Fruit fly (Drosophila melanogaster) whole organism, adult: Measurements from ENCODE around the gene CG42714.

ENCODE experiments used
- CG11617 ChIP-seq: fragments of 200-800 bp; sonication (Bioruptor generic); optimal IDR thresholded peaks from 2 replicates; lab custom pipeline; 2017; ENCODE audit warnings: mild to moderate bottlenecking, missing biosample characterization, missing genetic modification reagents, missing genetic modification characterization
- CG12768 ChIP-seq: fragments of 200-800 bp; sonication (Bioruptor generic); optimal IDR thresholded peaks from 2 replicates; lab custom pipeline; 2017; ENCODE audit warnings: missing biosample characterization, missing genetic modification characterization, mild to moderate bottlenecking, moderate library complexity, missing genetic modification reagents
- CG14711 ChIP-seq: fragments of 200-800 bp; sonication (Bioruptor generic); optimal IDR thresholded peaks from 2 replicates; lab custom pipeline; 2018; ENCODE audit warnings: missing biosample characterization, mild to moderate bottlenecking, missing genetic modification characterization, moderate library complexity
- CG1620 ChIP-seq: fragments of 200-800 bp; sonication (Bioruptor generic); optimal IDR thresholded peaks from 2 replicates; lab custom pipeline; 2016; ENCODE audit warnings: missing biosample characterization, missing genetic modification characterization
- CG33017 ChIP-seq: fragments of 200-800 bp; sonication (Bioruptor generic); optimal IDR thresholded peaks from 2 replicates; lab custom pipeline; 2018; ENCODE audit warnings: missing biosample characterization, mild to moderate bottlenecking, missing genetic modification characterization, moderate library complexity
- CG5204 ChIP-seq: fragments of 200-800 bp; sonication (Bioruptor generic); optimal IDR thresholded peaks from 2 replicates; lab custom pipeline; 2016; ENCODE audit warnings: missing biosample characterization, missing genetic modification characterization
- CG7045 ChIP-seq: fragments of 200-800 bp; sonication (Bioruptor generic); optimal IDR thresholded peaks from 2 replicates; lab custom pipeline; 2017; ENCODE audit warnings: missing biosample characterization, mild to moderate bottlenecking, missing genetic modification characterization
- CG7101 ChIP-seq: fragments of 200-800 bp; sonication (Bioruptor generic); optimal IDR thresholded peaks from 2 replicates; lab custom pipeline; 2018; ENCODE audit warnings: missing biosample characterization, mild to moderate bottlenecking, missing genetic modification characterization, moderate library complexity
- Clk ChIP-seq: fragments of 200-800 bp; sonication (Bioruptor generic); optimal IDR thresholded peaks from 2 replicates; lab custom pipeline; 2017; ENCODE audit warnings: missing biosample characterization, missing genetic modification characterization
- Crg-1 ChIP-seq: fragments of 200-800 bp; sonication (Bioruptor generic); optimal IDR thresholded peaks from 2 replicates; lab custom pipeline; 2016; ENCODE audit warnings: missing biosample characterization, missing genetic modification characterization
- Hr96 ChIP-seq: fragments of 200-800 bp; sonication (Bioruptor generic); optimal IDR thresholded peaks from 2 replicates; lab custom pipeline; 2016; ENCODE audit warnings: missing biosample characterization, missing genetic modification characterization
- Mnt ChIP-seq: fragments of 200-800 bp; sonication (Bioruptor generic); optimal IDR thresholded peaks from 2 replicates; lab custom pipeline; 2016; ENCODE audit warnings: missing biosample characterization, mild to moderate bottlenecking, missing genetic modification characterization
- bab1 ChIP-seq: fragments of 200-800 bp; sonication (Bioruptor generic); optimal IDR thresholded peaks from 3 replicates; lab custom pipeline; 2019; ENCODE audit warnings: missing biosample characterization, mild to moderate bottlenecking, missing genetic modification characterization, moderate library complexity
- cic ChIP-seq: fragments of 200-800 bp; sonication (Bioruptor generic); optimal IDR thresholded peaks from 2 replicates; lab custom pipeline; 2017; ENCODE audit warnings: missing biosample characterization, mild to moderate bottlenecking, missing genetic modification characterization, moderate library complexity
- cnc ChIP-seq, 2 experiments: fragments of >200 bp; optimal IDR thresholded peaks; 2 replicates each; lab custom pipeline; 2017
- kay ChIP-seq: fragments of 200-800 bp; sonication (Bioruptor generic); peaks from one replicate; lab custom pipeline; 2016; ENCODE audit warnings: missing biosample characterization, missing genetic modification characterization, borderline replicate concordance
- ovo ChIP-seq: fragments of 200-800 bp; sonication (Bioruptor generic); optimal IDR thresholded peaks from 2 replicates; lab custom pipeline; 2016; ENCODE audit warnings: missing biosample characterization, missing genetic modification characterization
- pad ChIP-seq: fragments of 200-800 bp; sonication (Bioruptor generic); optimal IDR thresholded peaks from 3 replicates; lab custom pipeline; 2017; ENCODE audit warnings: missing biosample characterization, missing genetic modification characterization, mild to moderate bottlenecking, moderate library complexity, missing genetic modification reagents
- tj ChIP-seq: fragments of 200-800 bp; sonication (Bioruptor generic); optimal IDR thresholded peaks from 3 replicates; lab custom pipeline; 2017; ENCODE audit warnings: missing biosample characterization, mild to moderate bottlenecking, missing genetic modification characterization, moderate library complexity
- toe ChIP-seq: fragments of 200-800 bp; sonication (Bioruptor generic); optimal IDR thresholded peaks from 2 replicates; lab custom pipeline; 2016; ENCODE audit warnings: missing biosample characterization, missing genetic modification characterization

Gene CG42714

dm6 chr3L:6249178-6250078, 15.6 kb upstream of the CG42714 start:
- no peak for TF ChIP-seq Hr96
- no peak for TF ChIP-seq Clk (GFP tag; lab: Kevin White, UChicago)
- TF ChIP-seq cic (GFP tag; lab: Kevin White, UChicago), result no peak
- no peak for TF ChIP-seq CG14711 (tag; lab: Kevin White, UChicago)
- no peak for TF ChIP-seq pad (GFP tag; lab: Kevin White, UChicago)
- no peak for TF ChIP-seq toe (GFP tag; lab: Kevin White, UChicago)
- no peak for TF ChIP-seq CG5204 (GFP tag; lab: Kevin White, UChicago)
- TF ChIP-seq kay, result peak; percentile 28
- TF ChIP-seq bab1 (GFP tag; lab: Kevin White, UChicago), result peak; percentile 17

- TF ChIP-seq CG11617 (no peak), Clk (GFP tag; lab: Kevin White, UChicago) (no peak), Crg-1 (GFP tag; lab: Kevin White, UChicago) (no peak), toe (GFP tag; lab: Kevin White, UChicago) (no peak), cnc (optimal IDR thresholded peaks at IDR 0.05; lab: Kevin White, UChicago) (no peak), cic (GFP tag; lab: Kevin White, UChicago) (no peak)
These were observed 11.8 kb upstream of the CG42714 start, which contains the start of gene Mdr65 for dm6 chr3L:6245646-6246045. Gene Mdr65, minus strand, starts transcription at chr3L:6245746.

DNA sequence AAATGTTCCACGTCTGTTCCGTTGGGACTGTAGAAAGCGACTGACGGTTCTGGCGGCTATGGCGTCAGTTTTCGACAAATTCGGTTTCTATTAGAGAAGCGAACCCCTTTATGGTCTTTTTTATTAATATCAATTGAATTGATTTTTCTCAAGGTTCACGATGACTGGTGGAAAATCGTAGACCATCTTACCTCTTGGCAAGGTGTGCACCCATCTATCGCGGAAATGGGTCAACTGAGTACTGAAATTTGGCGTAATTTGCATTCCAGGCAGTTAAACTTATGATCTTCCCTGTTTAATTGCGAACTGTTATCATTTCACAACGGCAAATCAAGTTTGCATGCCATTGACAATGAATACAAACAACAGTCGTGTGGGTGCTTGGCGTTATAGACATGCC, 6.1 kb upstream of the CG42714 start, which contains the start of gene CG10226:
CG10226 (minus strand) TSS at position 101 of the 400 bp plus-strand sequence.
- TF ChIP-seq bab1 (GFP tag; lab: Kevin White, UChicago), result no peak
- no peak for TF ChIP-seq Crg-1 (GFP tag; lab: Kevin White, UChicago)
- no peak for TF ChIP-seq CG14711 (tag; lab: Kevin White, UChicago)
- TF ChIP-seq pad (GFP tag; lab: Kevin White, UChicago), result no peak
- no peak for TF ChIP-seq CG1620
- TF ChIP-seq CG5204 (GFP tag; lab: Kevin White, UChicago), result no peak
- no peak for TF ChIP-seq Hr96
- no peak for TF ChIP-seq tj (GFP tag; lab: Kevin White, UChicago)
- no peak for TF ChIP-seq toe (GFP tag; lab: Kevin White, UChicago)
- no peak for TF ChIP-seq cic (GFP tag; lab: Kevin White, UChicago)
- TF ChIP-seq cnc (optimal IDR thresholded peaks at IDR 0.05; lab: Kevin White, UChicago), result no peak
- TF ChIP-seq Mnt (GFP tag; lab: Kevin White, UChicago), result no peak
- TF ChIP-seq CG12768 (GFP tag; lab: Kevin White, UChicago), result no peak
- TF ChIP-seq CG11617, result no peak
- no peak for TF ChIP-seq ovo
- TF ChIP-seq kay, result no peak
- TF ChIP-seq Clk (GFP tag; lab: Kevin White, UChicago), result no peak
- no peak for TF ChIP-seq CG7045 (GFP tag; lab: Kevin White, UChicago)
- no peak for TF ChIP-seq CG7101 (tag; lab: Kevin White, UChicago)
- no peak for TF ChIP-seq CG33017 (tag; lab: Kevin White, UChicago)

- TF ChIP-seq kay (no peak), CG7101 (tag; lab: Kevin White, UChicago) (no peak), CG5204 (GFP tag; lab: Kevin White, UChicago) (no peak), CG7045 (GFP tag; lab: Kevin White, UChicago) (no peak), bab1 (GFP tag; lab: Kevin White, UChicago) (no peak), toe (GFP tag; lab: Kevin White, UChicago) (no peak), tj (GFP tag; lab: Kevin White, UChicago) (no peak), Mnt (GFP tag; lab: Kevin White, UChicago) (no peak), cnc (optimal IDR thresholded peaks at IDR 0.05; lab: Kevin White, UChicago) (no peak), CG33017 (tag; lab: Kevin White, UChicago) (no peak), Clk (GFP tag; lab: Kevin White, UChicago) (no peak), Crg-1 (GFP tag; lab: Kevin White, UChicago) (no peak), Hr96 (no peak), pad (GFP tag; lab: Kevin White, UChicago) (no peak), CG11617 (no peak), CG14711 (tag; lab: Kevin White, UChicago) (no peak), CG12768 (GFP tag; lab: Kevin White, UChicago) (no peak), cic (GFP tag; lab: Kevin White, UChicago) (no peak), CG1620 (no peak), ovo (no peak)
These were observed 575 bp downstream of the CG42714 start, which contains the start of gene BG642312 for dm6 chr3L:6233281-6233680. Gene BG642312, minus strand, starts transcription at chr3L:6233381.

dm6 chr3L:6232261-6232660, 1.6 kb downstream of the CG42714 start, which contains the start of gene CG13299:
Gene CG13299, minus strand, starts transcription at chr3L:6232361.
- TF ChIP-seq CG7101 (tag; lab: Kevin White, UChicago) (no peak), kay (no peak), Mnt (GFP tag; lab: Kevin White, UChicago) (no peak), ovo (no peak)

DNA sequence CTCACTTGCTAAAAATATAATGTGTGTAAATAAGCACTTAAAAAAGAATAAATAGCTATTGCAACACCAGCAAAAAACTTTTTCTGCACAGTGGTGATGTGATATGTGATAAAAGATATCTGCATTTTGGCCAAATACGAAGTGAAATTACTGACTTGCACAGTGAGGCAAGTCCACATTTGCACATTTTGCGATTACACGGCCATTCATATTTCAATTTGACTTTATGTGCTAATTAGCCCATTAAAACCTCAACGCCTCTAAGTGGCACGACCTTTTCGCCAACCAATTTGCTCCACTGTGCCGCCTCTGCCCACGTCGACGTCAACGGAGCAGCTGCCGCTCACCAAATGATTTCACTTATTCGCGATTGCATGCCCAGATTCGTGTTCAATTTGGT, 13.7 kb downstream of the CG42714 start, which contains the start of gene CG33946:
CG33946 (plus strand) TSS at position 392 of the 400 bp plus-strand sequence.
- TF ChIP-seq bab1 (GFP tag; lab: Kevin White, UChicago) (peak; percentile 5), CG11617 (no peak), CG1620 (peak; percentile 0), tj (GFP tag; lab: Kevin White, UChicago) (peak; percentile 87), cic (GFP tag; lab: Kevin White, UChicago) (no peak)
